Worm (Caenorhabditis elegans) whole organism, young adult: ENCODE results near the gene W03C9.6.

Source experiments
- F39B2.1 ChIP-seq: fragments of 200-800 bp; sonication (Bioruptor generic); IDR thresholded peaks from 2 replicates; pipeline ENCODE4 v1.3.6; 2022; ENCODE audit warnings: missing genetic modification reagents, missing genetic modification characterization, missing compliant biosample characterization
- F49E8.2 ChIP-seq: sonication (generic microtip); optimal IDR thresholded peaks from 3 replicates; lab custom pipeline; 2017; ENCODE audit warnings: missing genetic modification characterization, mild to moderate bottlenecking, missing compliant biosample characterization, antibody characterized with exemption, moderate library complexity; ENCODE audit not compliant: insufficient read depth
- F55B11.4 ChIP-seq: sonication (generic microtip); optimal IDR thresholded peaks from 2 replicates; lab custom pipeline; 2016; ENCODE audit warnings: missing compliant biosample characterization, missing genetic modification characterization, borderline replicate concordance; ENCODE audit not compliant: insufficient read depth
- K11D2.4 ChIP-seq: fragments of 200-800 bp; sonication (Bioruptor generic); IDR thresholded peaks from 2 replicates; pipeline ENCODE4 v1.3.6; 2022; ENCODE audit warnings: missing genetic modification reagents, missing genetic modification characterization, missing compliant biosample characterization
- Y53F4B.3 ChIP-seq: fragments of 200-800 bp; sonication (Bioruptor generic); IDR thresholded peaks from 2 replicates; pipeline ENCODE4 v1.3.6; 2022; ENCODE audit warnings: missing genetic modification reagents, missing genetic modification characterization, missing compliant biosample characterization
- Y56A3A.18 ChIP-seq: fragments of 200-800 bp; sonication (Bioruptor generic); IDR thresholded peaks from 2 replicates; pipeline ENCODE4 v1.3.6; 2022; ENCODE audit warnings: missing genetic modification reagents, missing genetic modification characterization, missing compliant biosample characterization
- Y79H2A.3 ChIP-seq: fragments of 200-800 bp; sonication (Bioruptor generic); conservative IDR thresholded peaks from 2 replicates; pipeline ENCODE4 v1.3.6; 2022; ENCODE audit warnings: missing genetic modification reagents, missing genetic modification characterization, missing compliant biosample characterization
- aptf-2 ChIP-seq: fragments of 200-800 bp; sonication (Bioruptor generic); conservative IDR thresholded peaks from 2 replicates; pipeline ENCODE4 v1.3.6; 2022; ENCODE audit warnings: missing genetic modification reagents, missing genetic modification characterization, missing compliant biosample characterization
- atf-7 ChIP-seq: sonication (generic microtip); optimal IDR thresholded peaks from 2 replicates; lab custom pipeline; 2017; ENCODE audit warnings: mild to moderate bottlenecking, missing genetic modification characterization, missing compliant biosample characterization
- athp-1 ChIP-seq: sonication (generic microtip); optimal IDR thresholded peaks from 2 replicates; lab custom pipeline; 2017; ENCODE audit warnings: mild to moderate bottlenecking, missing genetic modification characterization, missing compliant biosample characterization
- bed-1 ChIP-seq: fragments of 200-800 bp; sonication (Bioruptor generic); IDR thresholded peaks from 2 replicates; pipeline ENCODE4 v1.3.6; 2022; ENCODE audit warnings: missing genetic modification reagents, missing genetic modification characterization, missing compliant biosample characterization
- cebp-1 ChIP-seq, 2 experiments: fragments of 200-800 bp in 1 of 2; sonication (Bioruptor generic) in 1 of 2; sonication (generic microtip) in 1 of 2; IDR thresholded peaks in 1 of 2; optimal IDR thresholded peaks in 1 of 2; 2 replicates each; pipeline versions ENCODE4 v1.3.6 to Lab custom; 2017 to 2022; ENCODE audit warnings: missing compliant biosample characterization in 2 of 2, missing genetic modification characterization in 2 of 2, mild to moderate bottlenecking in 1 of 2, missing genetic modification reagents in 1 of 2, moderate library complexity in 1 of 2
- ceh-91 ChIP-seq: fragments of 200-800 bp; sonication (Bioruptor generic); IDR thresholded peaks from 2 replicates; pipeline ENCODE4 v1.3.6; 2022; ENCODE audit warnings: missing genetic modification reagents, missing genetic modification characterization, missing compliant biosample characterization
- die-1 ChIP-seq: sonication (generic microtip); optimal IDR thresholded peaks from 2 replicates; lab custom pipeline; 2016; ENCODE audit warnings: missing genotype, mild to moderate bottlenecking, missing genetic modification characterization, missing compliant biosample characterization
- dpl-1 ChIP-seq: fragments of 150-350 bp; optimal IDR thresholded peaks from 2 replicates; lab custom pipeline; 2014; ENCODE audit warnings: missing biosample characterization, missing genetic modification reagents, missing genetic modification characterization
- efl-1 ChIP-seq: fragments of 150-350 bp; optimal IDR thresholded peaks from 2 replicates; lab custom pipeline; 2014; ENCODE audit warnings: missing biosample characterization, missing genetic modification reagents, missing genetic modification characterization
- egl-44 ChIP-seq: fragments of 200-800 bp; sonication (Bioruptor generic); IDR thresholded peaks from 2 replicates; pipeline ENCODE4 v1.3.6; 2022; ENCODE audit warnings: missing genetic modification reagents, missing genetic modification characterization, missing compliant biosample characterization
- gei-17 ChIP-seq: fragments of 200-800 bp; sonication (Bioruptor generic); optimal IDR thresholded peaks from 2 replicates; lab custom pipeline; 2018; ENCODE audit warnings: mild to moderate bottlenecking, missing genetic modification characterization, missing compliant biosample characterization
- him-1 ChIP-seq: sonication (generic microtip); optimal IDR thresholded peaks from 2 replicates; lab custom pipeline; 2016; ENCODE audit warnings: missing genotype, missing genetic modification reagents, missing genetic modification characterization, missing compliant biosample characterization
- lin-26 ChIP-seq: fragments of 200-800 bp; sonication (Bioruptor generic); IDR thresholded peaks from 2 replicates; pipeline ENCODE4 v1.3.6; 2022; ENCODE audit warnings: missing genetic modification reagents, missing genetic modification characterization, missing compliant biosample characterization
- lin-35 ChIP-seq, 3 experiments: fragments of 150-350 bp in 2 of 3; sonication (generic microtip) in 1 of 3; optimal IDR thresholded peaks; 2 replicates each; lab custom pipeline; 2014 to 2018; ENCODE audit warnings: missing biosample characterization in 3 of 3, missing genetic modification characterization in 3 of 3, missing genetic modification reagents in 3 of 3
- lin-54 ChIP-seq: fragments of 200-800 bp; sonication (Bioruptor generic); optimal IDR thresholded peaks from 2 replicates; lab custom pipeline; 2018; ENCODE audit warnings: mild to moderate bottlenecking, missing genetic modification characterization, missing compliant biosample characterization
- madf-10 ChIP-seq: sonication (generic microtip); optimal IDR thresholded peaks from 2 replicates; lab custom pipeline; 2016; ENCODE audit warnings: mild to moderate bottlenecking, missing genetic modification characterization, missing compliant biosample characterization
- madf-6 ChIP-seq: fragments of 200-800 bp; sonication (Bioruptor generic); IDR thresholded peaks from 2 replicates; pipeline ENCODE4 v1.3.6; 2022; ENCODE audit warnings: missing genetic modification reagents, missing genetic modification characterization, missing compliant biosample characterization
- mcd-1 ChIP-seq: fragments of 200-800 bp; sonication (Bioruptor generic); IDR thresholded peaks from 2 replicates; pipeline ENCODE4 v1.3.6; 2022; ENCODE audit warnings: missing genetic modification reagents, missing genetic modification characterization, missing compliant biosample characterization
- mel-28 ChIP-seq: sonication (generic microtip); optimal IDR thresholded peaks from 2 replicates; lab custom pipeline; 2016; ENCODE audit warnings: borderline replicate concordance, mild to moderate bottlenecking, missing genetic modification characterization, missing compliant biosample characterization
- nhr-179 ChIP-seq: sonication (generic microtip); optimal IDR thresholded peaks from 2 replicates; lab custom pipeline; 2016; ENCODE audit warnings: mild to moderate bottlenecking, missing genetic modification characterization, missing compliant biosample characterization
- nhr-80 ChIP-seq: sonication (generic microtip); optimal IDR thresholded peaks from 2 replicates; lab custom pipeline; 2016; ENCODE audit warnings: missing genetic modification characterization, missing compliant biosample characterization
- pbrm-1 ChIP-seq: fragments of 200-800 bp; sonication (Bioruptor generic); IDR thresholded peaks from 2 replicates; pipeline ENCODE4 v1.3.6; 2022; ENCODE audit warnings: missing genetic modification reagents, missing genetic modification characterization, missing compliant biosample characterization
- repo-1 ChIP-seq: sonication (generic microtip); optimal IDR thresholded peaks from 2 replicates; lab custom pipeline; 2017; ENCODE audit warnings: mild to moderate bottlenecking, missing genetic modification characterization, missing compliant biosample characterization
- snpc-1.1 ChIP-seq: sonication (generic microtip); optimal IDR thresholded peaks from 2 replicates; lab custom pipeline; 2017; ENCODE audit warnings: missing genetic modification characterization, mild to moderate bottlenecking, missing compliant biosample characterization, antibody characterized with exemption, moderate library complexity, missing genotype, missing genetic modification reagents; ENCODE audit not compliant: insufficient read depth
- snpc-1.3 ChIP-seq: sonication (generic microtip); optimal IDR thresholded peaks from 2 replicates; lab custom pipeline; 2017; ENCODE audit warnings: missing genetic modification characterization, mild to moderate bottlenecking, missing compliant biosample characterization, antibody characterized with exemption, moderate library complexity, missing genotype, missing genetic modification reagents; ENCODE audit not compliant: insufficient read depth
- snpc-4 ChIP-seq, 5 experiments: fragments of 150-350 bp in 1 of 5; sonication (generic microtip) in 4 of 5; optimal IDR thresholded peaks; 2 replicates each; lab custom pipeline; 2014 to 2018; ENCODE audit warnings: missing genetic modification characterization in 5 of 5, missing biosample characterization in 3 of 5, antibody characterized with exemption in 2 of 5, mild to moderate bottlenecking in 2 of 5, missing compliant biosample characterization in 2 of 5, missing genotype in 2 of 5, moderate library complexity in 2 of 5, missing genetic modification reagents in 1 of 5
- tbp1 ChIP-seq: fragments of 200-800 bp; sonication (Bioruptor generic); optimal IDR thresholded peaks from 2 replicates; lab custom pipeline; 2018; ENCODE audit warnings: mild to moderate bottlenecking, missing genetic modification characterization, missing compliant biosample characterization
- tbx-9 ChIP-seq: sonication (generic microtip); optimal IDR thresholded peaks from 2 replicates; lab custom pipeline; 2016; ENCODE audit warnings: borderline replicate concordance, missing genetic modification characterization, inconsistent platforms, missing compliant biosample characterization
- ztf-6 ChIP-seq: fragments of 200-800 bp; sonication (Bioruptor generic); IDR thresholded peaks from 2 replicates; pipeline ENCODE4 v1.3.6; 2022; ENCODE audit warnings: missing genetic modification reagents, missing genetic modification characterization, missing compliant biosample characterization

The W03C9.6 gene

DNA sequence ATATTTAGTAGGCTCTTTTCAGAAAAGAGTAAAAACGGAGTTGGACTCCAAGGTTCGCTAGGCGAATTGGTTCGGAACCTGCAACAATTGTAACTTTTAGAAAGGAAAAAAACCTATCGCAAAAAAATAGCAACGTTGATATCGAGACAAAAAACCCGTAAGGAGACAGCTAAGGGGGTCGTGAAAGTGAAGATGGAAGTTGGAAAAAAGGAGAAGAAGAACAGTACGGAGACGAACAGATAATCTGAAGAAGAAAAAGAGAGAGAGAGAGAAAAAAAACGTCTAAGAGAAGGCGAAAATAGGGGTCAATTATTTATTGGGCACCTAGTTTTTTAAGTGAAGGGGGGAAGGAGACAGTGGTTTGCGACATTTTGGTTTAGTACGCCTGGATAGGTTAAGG, 19.0 kb upstream of the W03C9.6 start, which contains the start of gene lin-29:
lin-29 (minus strand) TSS at position 78 of the 400 bp plus-strand sequence.
- TF ChIP-seq lin-26 (GFP tag; lab: Robert Waterston, UW) (no peak), pbrm-1 (GFP tag; lab: Robert Waterston, UW) (no peak), ztf-6 (no peak), aptf-2 (no peak), cebp-1 (GFP tag; IDR thresholded peaks at IDR 0.05; lab: Robert Waterston, UW) (no peak), cebp-1 (tag; optimal IDR thresholded peaks at IDR 0.05; lab: Kevin White, UChicago) (no peak), snpc-1.3 (tag; lab: Kevin White, UChicago) (no peak), F39B2.1 (GFP tag; lab: Robert Waterston, UW) (no peak), nhr-179 (tag; lab: Kevin White, UChicago) (no peak), tbx-9 (tag; lab: Kevin White, UChicago) (no peak), him-1 (tag; lab: Kevin White, UChicago) (no peak), snpc-1.1 (tag; lab: Kevin White, UChicago) (no peak), die-1 (no peak), athp-1 (no peak), atf-7 (tag; lab: Kevin White, UChicago) (no peak), madf-10 (tag; lab: Kevin White, UChicago) (no peak), lin-54 (GFP tag; lab: Kevin White, UChicago) (no peak), F55B11.4 (tag; lab: Kevin White, UChicago) (no peak), egl-44 (GFP tag; lab: Robert Waterston, UW) (no peak), mcd-1 (GFP tag; lab: Robert Waterston, UW) (no peak), Y79H2A.3 (GFP tag; lab: Robert Waterston, UW) (no peak)

- TF ChIP-seq nhr-80 (peak; percentile 54), F49E8.2 (tag; lab: Kevin White, UChicago) (no peak), bed-1 (GFP tag; lab: Robert Waterston, UW) (no peak)
Observed at ce11 chrII:11936393-11936792, 17.9 kb upstream of the W03C9.6 start.

- TF ChIP-seq K11D2.4 (GFP tag; lab: Robert Waterston, UW) (no peak), ceh-91 (no peak), gei-17 (GFP tag; lab: Kevin White, UChicago) (no peak), madf-6 (no peak), tbp1 (GFP tag; lab: Kevin White, UChicago) (no peak), Y53F4B.3 (GFP tag; lab: Robert Waterston, UW) (no peak), dpl-1 (GFP tag; lab: Kevin White, UChicago) (no peak), lin-35 (GFP tag; optimal IDR thresholded peaks at IDR 0.05; lab: Kevin White, UChicago) (no peak), Y56A3A.18 (GFP tag; lab: Robert Waterston, UW) (no peak), nhr-80 (no peak), snpc-4 (GFP tag; optimal IDR thresholded peaks at IDR 0.05; lab: Kevin White, UChicago) (no peak), snpc-4 (tag; optimal IDR thresholded peaks at IDR 0.05; lab: Kevin White, UChicago) (no peak), repo-1 (no peak), mel-28 (no peak), efl-1 (GFP tag; lab: Kevin White, UChicago) (no peak), atf-7 (tag; lab: Kevin White, UChicago) (no peak), athp-1 (no peak), Y79H2A.3 (GFP tag; lab: Robert Waterston, UW) (no peak)
Observed at ce11 chrII:11948459-11948858, 5.8 kb upstream of the W03C9.6 start, which contains the start of gene W03C9.8. Gene W03C9.8 (plus strand): TSS chrII:11948759.
